Worm (Caenorhabditis elegans) whole organism, midembryonic: Measurements from ENCODE around the gene F41G3.10.

Experiments
- T22C8.4 ChIP-seq: fragments of 200-800 bp; sonication (Bioruptor generic); IDR thresholded peaks from 2 replicates; pipeline ENCODE4 v1.3.6; 2022; ENCODE audit warnings: missing genetic modification characterization, missing compliant biosample characterization
- cog-1 ChIP-seq: sonication (generic microtip); optimal IDR thresholded peaks from 2 replicates; lab custom pipeline; 2016; ENCODE audit warnings: missing genetic modification characterization, missing compliant biosample characterization
- flt-1 ChIP-seq: fragments of 200-800 bp; sonication (Bioruptor generic); IDR thresholded peaks from 2 replicates; pipeline ENCODE4 v1.3.6; 2022; ENCODE audit warnings: missing genetic modification characterization, missing compliant biosample characterization
- klf-2 ChIP-seq: fragments of 200-800 bp; sonication (Bioruptor generic); conservative IDR thresholded peaks from 2 replicates; pipeline ENCODE4 v1.3.6; 2022; ENCODE audit warnings: missing genetic modification reagents, missing genetic modification characterization, missing compliant biosample characterization
- med-1 ChIP-seq: sonication (generic microtip); optimal IDR thresholded peaks from 2 replicates; lab custom pipeline; 2017; ENCODE audit warnings: missing genetic modification characterization, mild to moderate bottlenecking, missing compliant biosample characterization, antibody characterized with exemption, missing genetic modification reagents; ENCODE audit not compliant: insufficient read depth

DNA sequence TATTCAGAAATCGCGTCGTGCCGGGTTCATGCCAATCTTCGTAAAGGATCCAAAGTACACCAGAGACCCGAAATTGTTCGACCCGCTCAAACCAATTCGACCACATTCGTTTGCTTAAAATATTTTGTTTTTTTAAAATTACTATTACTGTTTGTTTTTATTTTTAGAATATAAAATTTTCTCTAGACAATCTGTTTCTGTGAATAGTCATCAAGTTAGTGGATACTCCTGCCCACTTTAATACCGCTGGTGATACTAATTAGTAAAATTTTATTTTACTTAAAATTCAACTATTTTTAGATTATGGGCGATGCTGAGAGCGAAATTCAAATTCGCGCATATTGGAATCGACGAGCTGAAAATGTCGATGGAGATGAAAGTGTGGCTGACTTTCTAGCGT lies 12.7 kb downstream of the F41G3.10 start, which contains the start of gene T14B4.1:
- no peak for TF ChIP-seq med-1 (GFP tag; lab: Kevin White, UChicago)
- no peak for TF ChIP-seq flt-1 (GFP tag; lab: Robert Waterston, UW)
- TF ChIP-seq cog-1 (tag; lab: Kevin White, UChicago) = no peak
- TF ChIP-seq klf-2 (GFP tag; lab: Robert Waterston, UW) = no peak
- TF ChIP-seq T22C8.4 (GFP tag; lab: Robert Waterston, UW) = no peak
